Fruit fly (Drosophila melanogaster): ENCODE data around the gene CG13457.

CG13457 gene

dm6 chr3L:15140268-15140957 lies 9.2 kb upstream of the CG13457 start:
- TF ChIP-seq CG17806 (tag; optimal IDR thresholded peaks at IDR 0.05) (no peak), CG13204 (GFP tag; optimal IDR thresholded peaks at IDR 0.05) (no peak), Pif1B (GFP tag; optimal IDR thresholded peaks at IDR 0.05) (no peak), CG10348 (GFP tag; IDR thresholded peaks at IDR 0.05) (no peak), CG34367 (tag; optimal IDR thresholded peaks at IDR 0.05) (no peak), CG8159 (tag; optimal IDR thresholded peaks at IDR 0.05) (no peak), D1 (tag; optimal IDR thresholded peaks at IDR 0.05) (no peak), CG8301 (tag; optimal IDR thresholded peaks at IDR 0.05) (no peak), Snoo (tag; optimal IDR thresholded peaks at IDR 0.05) (no peak)

- no peak for TF ChIP-seq CG13204 (GFP tag; optimal IDR thresholded peaks at IDR 0.05)
Measured at dm6 chr3L:15137790-15138189, 6.6 kb upstream of the CG13457 start.

dm6 chr3L:15136659-15137572 lies 5.7 kb upstream of the CG13457 start, which contains the start of gene CG12316:
Gene CG12316 (minus strand): TSS chr3L:15136934.
- TF ChIP-seq EcR (GFP tag; optimal IDR thresholded peaks at IDR 0.05) = peak; percentile 61
- TF ChIP-seq CG13204 (GFP tag; optimal IDR thresholded peaks at IDR 0.05) = peak; percentile 91
- TF ChIP-seq Ets98B (GFP tag; IDR thresholded peaks at IDR 0.05) = peak; percentile 89
- peak; percentile 95 for TF ChIP-seq CG14655 (GFP tag; optimal IDR thresholded peaks at IDR 0.05)
- peak; percentile 95 for TF ChIP-seq CG34367 (tag; optimal IDR thresholded peaks at IDR 0.05)
- TF ChIP-seq CG8301 (tag; optimal IDR thresholded peaks at IDR 0.05) = peak; percentile 95
- TF ChIP-seq gl (tag; optimal IDR thresholded peaks at IDR 0.05) = peak; percentile 94
- peak; percentile 92 for TF ChIP-seq CG32121 (GFP tag; IDR thresholded peaks at IDR 0.05)
- TF ChIP-seq D1 (tag; optimal IDR thresholded peaks at IDR 0.05) = peak; percentile 80
- TF ChIP-seq CG9948 (tag; optimal IDR thresholded peaks at IDR 0.05) = peak; percentile 89
- peak; percentile 96 for TF ChIP-seq Snoo (tag; optimal IDR thresholded peaks at IDR 0.05)
- TF ChIP-seq CG12605 (GFP tag; IDR thresholded peaks at IDR 0.05) = peak; percentile 89
- TF ChIP-seq CG10348 (GFP tag; IDR thresholded peaks at IDR 0.05) = no peak
- TF ChIP-seq CG17806 (tag; optimal IDR thresholded peaks at IDR 0.05) = peak; percentile 93
- TF ChIP-seq rn (GFP tag; IDR thresholded peaks at IDR 0.05) = peak; percentile 77
- peak; percentile 97 for TF ChIP-seq Pif1B (GFP tag; optimal IDR thresholded peaks at IDR 0.05)
- peak; percentile 98 for TF ChIP-seq Pif1A (GFP tag; optimal IDR thresholded peaks at IDR 0.05)
- peak; percentile 96 for TF ChIP-seq fd96Ca (GFP tag; IDR thresholded peaks at IDR 0.05)
- TF ChIP-seq CG15710 (tag; optimal IDR thresholded peaks at IDR 0.05) = peak; percentile 94
- peak; percentile 95 for TF ChIP-seq CG8159 (tag; optimal IDR thresholded peaks at IDR 0.05)
- TF ChIP-seq CG4496 (GFP tag; IDR thresholded peaks at IDR 0.05) = peak; percentile 94

- TF ChIP-seq CG12605 (GFP tag; IDR thresholded peaks at IDR 0.05) (no peak), CG8301 (tag; optimal IDR thresholded peaks at IDR 0.05) (peak; percentile 51), CG9948 (tag; optimal IDR thresholded peaks at IDR 0.05) (peak; percentile 30), EcR (GFP tag; optimal IDR thresholded peaks at IDR 0.05) (no peak), CG4496 (GFP tag; IDR thresholded peaks at IDR 0.05) (no peak), CG34367 (tag; optimal IDR thresholded peaks at IDR 0.05) (no peak), CG32121 (GFP tag; IDR thresholded peaks at IDR 0.05) (no peak)
Measured at dm6 chr3L:15125717-15126116, 5.5 kb downstream of the CG13457 start.

dm6 chr3L:15125077-15125652 lies 6.0 kb downstream of the CG13457 start, which contains the start of gene CG16959:
Gene CG16959 (minus strand): TSS chr3L:15125321.
- TF ChIP-seq CG9948 (tag; optimal IDR thresholded peaks at IDR 0.05) (no peak), CG8159 (tag; optimal IDR thresholded peaks at IDR 0.05) (no peak), CG13204 (GFP tag; optimal IDR thresholded peaks at IDR 0.05) (peak; percentile 74), EcR (GFP tag; optimal IDR thresholded peaks at IDR 0.05) (peak; percentile 95)

DNA sequence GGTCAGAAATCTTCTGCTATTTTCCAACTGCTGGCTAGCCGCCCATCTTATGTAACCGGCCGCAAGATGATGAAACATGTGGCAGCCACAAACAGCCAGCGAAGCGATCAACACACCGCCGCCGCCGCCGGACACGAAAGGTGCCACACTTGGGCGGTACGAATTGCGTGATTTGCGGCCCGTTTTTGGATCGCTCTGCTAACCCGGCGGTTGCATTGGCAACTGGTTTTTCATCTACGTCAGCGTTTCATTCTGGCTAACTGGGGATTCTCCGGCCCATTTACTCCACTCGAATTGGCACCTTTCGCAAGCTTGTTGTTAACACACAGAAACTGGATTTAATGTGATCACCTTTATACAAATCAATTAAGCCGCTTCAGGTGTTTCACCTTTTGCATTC lies 7.4 kb downstream of the CG13457 start:
- TF ChIP-seq CG17806 (tag; optimal IDR thresholded peaks at IDR 0.05) (no peak), CG13204 (GFP tag; optimal IDR thresholded peaks at IDR 0.05) (peak; percentile 83), EcR (GFP tag; optimal IDR thresholded peaks at IDR 0.05) (peak; percentile 88)

DNA sequence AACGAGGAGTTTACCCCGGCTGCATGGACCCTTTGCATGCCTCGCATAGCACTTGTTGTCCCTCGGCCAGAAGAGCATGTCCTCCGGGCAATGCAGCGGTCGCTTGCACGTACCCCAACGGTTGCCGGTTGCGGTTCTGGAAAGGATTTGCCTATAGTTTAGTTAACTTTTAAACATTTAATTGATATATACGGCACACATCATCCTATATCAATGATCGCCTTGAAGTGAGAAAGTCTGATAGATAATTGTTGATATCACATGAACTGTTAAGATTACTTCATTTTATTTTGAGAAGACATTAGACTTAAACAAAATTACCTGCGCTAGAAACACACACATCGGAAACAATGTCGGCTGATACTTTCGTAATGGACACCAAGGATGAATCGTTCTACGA lies 9.9 kb downstream of the CG13457 start, which contains the start of gene CG32847:
Gene CG32847 (plus strand): TSS at position 301 of the 400 bp plus-strand sequence.
- no peak for TF ChIP-seq Snoo (tag; optimal IDR thresholded peaks at IDR 0.05)
- TF ChIP-seq CG8301 (tag; optimal IDR thresholded peaks at IDR 0.05) = no peak
- TF ChIP-seq EcR (GFP tag; optimal IDR thresholded peaks at IDR 0.05) = no peak
- no peak for TF ChIP-seq CG9948 (tag; optimal IDR thresholded peaks at IDR 0.05)
- TF ChIP-seq rn (GFP tag; IDR thresholded peaks at IDR 0.05) = no peak
- no peak for TF ChIP-seq CG17806 (tag; optimal IDR thresholded peaks at IDR 0.05)
- TF ChIP-seq CG12605 (GFP tag; IDR thresholded peaks at IDR 0.05) = no peak
- no peak for TF ChIP-seq CG8159 (tag; optimal IDR thresholded peaks at IDR 0.05)
- TF ChIP-seq CG32121 (GFP tag; IDR thresholded peaks at IDR 0.05) = no peak
- no peak for TF ChIP-seq Pif1A (GFP tag; optimal IDR thresholded peaks at IDR 0.05)
- TF ChIP-seq CG4496 (GFP tag; IDR thresholded peaks at IDR 0.05) = no peak
- TF ChIP-seq fd96Ca (GFP tag; IDR thresholded peaks at IDR 0.05) = no peak
- no peak for TF ChIP-seq CG14655 (GFP tag; optimal IDR thresholded peaks at IDR 0.05)
- no peak for TF ChIP-seq CG15710 (tag; optimal IDR thresholded peaks at IDR 0.05)
- TF ChIP-seq gl (tag; optimal IDR thresholded peaks at IDR 0.05) = no peak
- TF ChIP-seq Ets98B (GFP tag; IDR thresholded peaks at IDR 0.05) = no peak
- no peak for TF ChIP-seq CG13204 (GFP tag; optimal IDR thresholded peaks at IDR 0.05)

Data from whole organism, pupa.